Fruit fly (Drosophila melanogaster): ENCODE data around the gene Pten.

- TF ChIP-seq usp (GFP tag; optimal IDR thresholded peaks at IDR 0.05) (no peak), Dll (optimal IDR thresholded peaks at IDR 0.05) (no peak), EcR (GFP tag; optimal IDR thresholded peaks at IDR 0.05) (no peak)
Observed at dm6 chr2L:10206633-10207162, 54.2 kb downstream of the Pten start, which contains the start of gene Snx17.
